Worm (Caenorhabditis elegans): ENCODE measurements around the gene glc-1.

DNA sequence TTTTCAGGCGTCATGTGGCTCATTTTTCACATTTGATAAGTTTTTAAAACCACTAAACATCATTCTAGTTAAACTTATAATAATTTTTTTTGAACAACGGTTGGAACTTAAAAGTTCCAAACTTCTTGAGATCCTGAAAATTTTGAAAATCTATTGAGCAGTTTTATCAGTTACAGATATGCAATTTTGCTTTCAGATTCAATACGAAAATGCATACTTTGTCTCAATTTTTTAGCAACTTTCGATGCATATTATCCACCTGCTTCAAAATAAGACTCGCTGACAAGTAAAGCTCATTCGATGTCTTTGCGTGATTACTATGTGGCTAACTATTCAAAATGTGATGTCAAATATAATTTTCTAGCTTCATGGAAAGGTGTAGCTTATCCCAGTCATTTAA, 27.1 kb downstream of the glc-1 start, which contains the start of gene srh-95:
- TF ChIP-seq ama-1 (optimal IDR thresholded peaks at IDR 0.05) (no peak), ceh-13 (GFP tag; optimal IDR thresholded peaks at IDR 0.05) (no peak), hnd-1 (tag; optimal IDR thresholded peaks at IDR 0.05) (no peak), tbx-11 (GFP tag; IDR thresholded peaks at IDR 0.05) (no peak), hmbx-1 (tag; optimal IDR thresholded peaks at IDR 0.05) (no peak), flt-1 (GFP tag; IDR thresholded peaks at IDR 0.05) (no peak), aly-1 (tag; optimal IDR thresholded peaks at IDR 0.05) (no peak), ets-7 (tag; optimal IDR thresholded peaks at IDR 0.05) (no peak), B0310.2 (tag; optimal IDR thresholded peaks at IDR 0.05) (no peak), F13C5.2 (tag; optimal IDR thresholded peaks at IDR 0.05) (no peak), pes-1 (GFP tag; IDR thresholded peaks at IDR 0.05) (no peak), sea-1 (GFP tag; conservative IDR thresholded peaks at IDR 0.05) (no peak), tra-4 (tag; optimal IDR thresholded peaks at IDR 0.05) (no peak), ceh-36 (tag; optimal IDR thresholded peaks at IDR 0.05) (no peak)

Measured in whole organism, early embryonic.